Fruit fly (Drosophila melanogaster) whole organism, embryonic: ENCODE data around the gene Surf1.

Source experiments
- C15 ChIP-seq: fragments of 200-800 bp; sonication (Bioruptor generic); IDR thresholded peaks from 3 replicates; pipeline ENCODE4 v1.3.6; 2022; ENCODE audit warnings: missing biosample characterization, missing genetic modification characterization
- CG10274 ChIP-seq: fragments of 200-800 bp; sonication (Bioruptor generic); optimal IDR thresholded peaks from 3 replicates; lab custom pipeline; 2017; ENCODE audit warnings: missing biosample characterization, mild to moderate bottlenecking, missing genetic modification characterization
- CG10321 ChIP-seq: fragments of 200-800 bp; sonication (Bioruptor generic); IDR thresholded peaks from 2 replicates; pipeline ENCODE4 v1.3.6; 2022; ENCODE audit warnings: missing biosample characterization, missing genetic modification characterization
- CG10979 ChIP-seq: fragments of 200-800 bp; sonication (Bioruptor generic); optimal IDR thresholded peaks from 2 replicates; lab custom pipeline; 2018; ENCODE audit warnings: missing biosample characterization, mild to moderate bottlenecking, missing genetic modification characterization, moderate library complexity
- CG12659 ChIP-seq: fragments of 200-800 bp; sonication (Bioruptor generic); optimal IDR thresholded peaks from 3 replicates; lab custom pipeline; 2017; ENCODE audit warnings: mild to moderate bottlenecking, missing biosample characterization, missing genetic modification reagents, missing genetic modification characterization
- CG13287 ChIP-seq: fragments of 200-800 bp; sonication (Bioruptor generic); IDR thresholded peaks from 2 replicates; pipeline ENCODE4 v1.3.6; 2022; ENCODE audit warnings: missing biosample characterization, missing genetic modification characterization; ENCODE audit not compliant: partially characterized antibody
- CG14710 ChIP-seq: fragments of 200-800 bp; sonication (Bioruptor generic); optimal IDR thresholded peaks from 3 replicates; lab custom pipeline; 2019; ENCODE audit warnings: missing biosample characterization, mild to moderate bottlenecking, missing genetic modification characterization, moderate library complexity
- CG17385 ChIP-seq: fragments of 200-800 bp; sonication (Bioruptor generic); optimal IDR thresholded peaks from 3 replicates; lab custom pipeline; 2018; ENCODE audit warnings: missing biosample characterization, mild to moderate bottlenecking, missing genetic modification characterization
- CG18476 ChIP-seq: fragments of 200-800 bp; sonication (Bioruptor generic); optimal IDR thresholded peaks from 2 replicates; lab custom pipeline; 2016; ENCODE audit warnings: missing biosample characterization, mild to moderate bottlenecking, missing genetic modification characterization
- CG18764 ChIP-seq: fragments of 200-800 bp; sonication (Bioruptor generic); optimal IDR thresholded peaks from 3 replicates; lab custom pipeline; 2016; ENCODE audit warnings: missing biosample characterization, missing genetic modification characterization
- CG30403 ChIP-seq: fragments of 200-800 bp; sonication (Bioruptor generic); optimal IDR thresholded peaks from 3 replicates; lab custom pipeline; 2016; ENCODE audit warnings: missing biosample characterization, missing genetic modification characterization
- CG3281 ChIP-seq: fragments of 200-800 bp; sonication (Bioruptor generic); optimal IDR thresholded peaks from 3 replicates; lab custom pipeline; 2017; ENCODE audit warnings: missing biosample characterization, mild to moderate bottlenecking, missing genetic modification characterization
- CG34376 ChIP-seq: fragments of 200-800 bp; sonication (Bioruptor generic); optimal IDR thresholded peaks from 2 replicates; lab custom pipeline; 2018; ENCODE audit warnings: missing biosample characterization, mild to moderate bottlenecking, missing genetic modification characterization
- CG6683 ChIP-seq: fragments of 200-800 bp; sonication (Bioruptor generic); optimal IDR thresholded peaks from 2 replicates; lab custom pipeline; 2017; ENCODE audit warnings: missing biosample characterization, mild to moderate bottlenecking, missing genetic modification characterization, missing genetic modification reagents
- CG8281 ChIP-seq: fragments of 200-800 bp; sonication (Bioruptor generic); optimal IDR thresholded peaks from 2 replicates; lab custom pipeline; 2018; ENCODE audit warnings: missing biosample characterization, mild to moderate bottlenecking, missing genetic modification characterization, moderate library complexity
- CG8388 ChIP-seq: fragments of 200-800 bp; sonication (Bioruptor generic); optimal IDR thresholded peaks from 2 replicates; lab custom pipeline; 2019; ENCODE audit warnings: missing biosample characterization, mild to moderate bottlenecking, missing genetic modification characterization, moderate library complexity
- CG8944 ChIP-seq: fragments of 200-800 bp; sonication (Bioruptor generic); optimal IDR thresholded peaks from 3 replicates; lab custom pipeline; 2016; ENCODE audit warnings: missing biosample characterization, missing genetic modification characterization
- CG9437 ChIP-seq: fragments of 200-800 bp; sonication (Bioruptor generic); optimal IDR thresholded peaks from 2 replicates; lab custom pipeline; 2018; ENCODE audit warnings: missing biosample characterization, mild to moderate bottlenecking, missing genetic modification characterization
- Deaf1 ChIP-seq: fragments of 200-800 bp; optimal IDR thresholded peaks from 3 replicates; lab custom pipeline; 2019; ENCODE audit warnings: missing biosample characterization, mild to moderate bottlenecking, missing genetic modification characterization, moderate library complexity
- Dfd ChIP-seq, 2 experiments: fragments of >200 bp; optimal IDR thresholded peaks; 2 replicates each; lab custom pipeline; 2017; ENCODE audit warnings: missing biosample characterization in 2 of 2, missing genetic modification characterization in 2 of 2
- Dip2 ChIP-seq: fragments of 200-800 bp; sonication (Bioruptor generic); IDR thresholded peaks from 2 replicates; pipeline ENCODE4 v1.3.6; 2022; ENCODE audit warnings: missing biosample characterization, missing genetic modification characterization
- Dll ChIP-seq: fragments of 200-800 bp; sonication (Bioruptor generic); IDR thresholded peaks from 4 replicates; pipeline ENCODE4 v1.3.6; 2022; ENCODE audit warnings: missing biosample characterization, missing genetic modification characterization; ENCODE audit not compliant: partially characterized antibody
- Dp ChIP-seq: fragments of 200-800 bp; sonication (Bioruptor generic); optimal IDR thresholded peaks from 2 replicates; lab custom pipeline; 2018; ENCODE audit warnings: missing biosample characterization, mild to moderate bottlenecking, missing genetic modification characterization, moderate library complexity
- Fer3 ChIP-seq: fragments of 200-800 bp; sonication (Bioruptor generic); optimal IDR thresholded peaks from 2 replicates; lab custom pipeline; 2018; ENCODE audit warnings: missing biosample characterization, mild to moderate bottlenecking, missing genetic modification characterization, moderate library complexity
- Hey ChIP-seq: fragments of 200-800 bp; sonication (Bioruptor generic); optimal IDR thresholded peaks from 3 replicates; lab custom pipeline; 2018; ENCODE audit warnings: missing biosample characterization, mild to moderate bottlenecking, missing genetic modification characterization
- Lhr ChIP-seq: fragments of 200-800 bp; sonication (Bioruptor generic); optimal IDR thresholded peaks from 3 replicates; lab custom pipeline; 2017; ENCODE audit warnings: mild to moderate bottlenecking, missing biosample characterization, missing genetic modification reagents, missing genetic modification characterization
- Max ChIP-seq: fragments of 200-800 bp; sonication (Bioruptor generic); optimal IDR thresholded peaks from 2 replicates; lab custom pipeline; 2016; ENCODE audit warnings: missing biosample characterization, mild to moderate bottlenecking, missing genetic modification characterization
- NC2β ChIP-seq: fragments of 200-800 bp; sonication (Bioruptor generic); optimal IDR thresholded peaks from 2 replicates; lab custom pipeline; 2016; ENCODE audit warnings: missing biosample characterization, missing genetic modification characterization
- PHDP ChIP-seq: fragments of 200-800 bp; sonication (Bioruptor generic); optimal IDR thresholded peaks from 3 replicates; lab custom pipeline; 2018; ENCODE audit warnings: missing biosample characterization, mild to moderate bottlenecking, missing genetic modification characterization, moderate library complexity
- Sox100B ChIP-seq: fragments of 200-800 bp; sonication (Bioruptor generic); optimal IDR thresholded peaks from 3 replicates; lab custom pipeline; 2018; ENCODE audit warnings: missing biosample characterization, mild to moderate bottlenecking, missing genetic modification characterization
- aop ChIP-seq: fragments of 200-800 bp; sonication (Bioruptor generic); IDR thresholded peaks from 2 replicates; pipeline ENCODE4 v1.3.6; 2022; ENCODE audit warnings: missing biosample characterization, missing genetic modification characterization
- bcd ChIP-seq: fragments of 200-800 bp; sonication (Bioruptor generic); optimal IDR thresholded peaks from 2 replicates; lab custom pipeline; 2017; ENCODE audit warnings: missing biosample characterization, mild to moderate bottlenecking, missing genetic modification characterization
- bowl ChIP-seq: fragments of 200-800 bp; sonication (Bioruptor generic); IDR thresholded peaks from 2 replicates; pipeline ENCODE4 v1.3.6; 2022; ENCODE audit warnings: missing biosample characterization, missing genetic modification characterization
- bsh ChIP-seq, 2 experiments: fragments of 200-800 bp; sonication (Bioruptor generic); optimal IDR thresholded peaks; 2 replicates each; lab custom pipeline; 2017 to 2018; ENCODE audit warnings: mild to moderate bottlenecking in 2 of 2, missing biosample characterization in 2 of 2, missing genetic modification characterization in 2 of 2, moderate library complexity in 1 of 2
- chn ChIP-seq: fragments of 200-800 bp; sonication (Bioruptor generic); optimal IDR thresholded peaks from 2 replicates; lab custom pipeline; 2016; ENCODE audit warnings: missing biosample characterization, missing genetic modification characterization
- dmrt99B ChIP-seq: fragments of 200-800 bp; sonication (Bioruptor generic); optimal IDR thresholded peaks from 2 replicates; lab custom pipeline; 2018; ENCODE audit warnings: missing biosample characterization, mild to moderate bottlenecking, missing genetic modification characterization, moderate library complexity
- fd64A ChIP-seq: fragments of 200-800 bp; sonication (Bioruptor generic); optimal IDR thresholded peaks from 3 replicates; lab custom pipeline; 2018; ENCODE audit warnings: missing biosample characterization, mild to moderate bottlenecking, missing genetic modification characterization
- hkb ChIP-seq, 2 experiments: fragments of 200-800 bp in 1 of 2; fragments of >200 bp in 1 of 2; sonication (Bioruptor generic) in 1 of 2; IDR thresholded peaks in 1 of 2; optimal IDR thresholded peaks in 1 of 2; 2 replicates each; pipeline versions ENCODE4 v1.3.6 to Lab custom; 2017 to 2022; ENCODE audit warnings: missing biosample characterization in 1 of 2, missing genetic modification characterization in 1 of 2
- knrl ChIP-seq: fragments of 200-800 bp; sonication (Bioruptor generic); IDR thresholded peaks from 3 replicates; pipeline ENCODE4 v1.3.6; 2022; ENCODE audit warnings: missing biosample characterization, missing genetic modification characterization; ENCODE audit not compliant: partially characterized antibody
- nmo ChIP-seq: fragments of 200-800 bp; sonication (Bioruptor generic); optimal IDR thresholded peaks from 2 replicates; lab custom pipeline; 2018; ENCODE audit warnings: missing biosample characterization, mild to moderate bottlenecking, missing genetic modification characterization, moderate library complexity
- odd ChIP-seq: fragments of 200-800 bp; sonication (Bioruptor generic); optimal IDR thresholded peaks from 2 replicates; lab custom pipeline; 2017; ENCODE audit warnings: missing biosample characterization, mild to moderate bottlenecking, missing genetic modification characterization
- onecut ChIP-seq: fragments of 200-800 bp; sonication (Bioruptor generic); IDR thresholded peaks from 2 replicates; pipeline ENCODE4 v1.3.6; 2022; ENCODE audit warnings: missing biosample characterization, missing genetic modification characterization
- pan ChIP-seq, 4 experiments: fragments of >200 bp in 3 of 4; fragments of 200-800 bp in 1 of 4; sonication (Bioruptor generic) in 1 of 4; optimal IDR thresholded peaks in 3 of 4; IDR thresholded peaks in 1 of 4; 2 replicates each; pipeline versions ENCODE4 v1.3.6 to Lab custom; 2017 to 2022; ENCODE audit warnings: missing biosample characterization in 2 of 4, missing genetic modification characterization in 2 of 4, mixed read lengths in 1 of 4
- pita ChIP-seq: fragments of 200-800 bp; sonication (Bioruptor generic); optimal IDR thresholded peaks from 2 replicates; lab custom pipeline; 2017; ENCODE audit warnings: missing biosample characterization, mild to moderate bottlenecking, missing genetic modification characterization
- pzg ChIP-seq: fragments of 200-800 bp; sonication (Bioruptor generic); optimal IDR thresholded peaks from 3 replicates; lab custom pipeline; 2018; ENCODE audit warnings: missing biosample characterization, mild to moderate bottlenecking, missing genetic modification characterization, moderate library complexity
- scrt ChIP-seq: fragments of 200-800 bp; sonication (Bioruptor generic); optimal IDR thresholded peaks from 2 replicates; lab custom pipeline; 2018; ENCODE audit warnings: missing biosample characterization, mild to moderate bottlenecking, missing genetic modification characterization, moderate library complexity
- stwl ChIP-seq: fragments of 200-800 bp; sonication (Bioruptor generic); optimal IDR thresholded peaks from 3 replicates; lab custom pipeline; 2018; ENCODE audit warnings: missing biosample characterization, mild to moderate bottlenecking, missing genetic modification characterization, moderate library complexity
- ttk ChIP-seq: fragments of 200-800 bp; sonication (Bioruptor generic); IDR thresholded peaks from 2 replicates; pipeline ENCODE4 v2.1.2; 2022; ENCODE audit warnings: missing biosample characterization, missing genetic modification characterization
- vvl ChIP-seq: fragments of 200-800 bp; sonication (Bioruptor generic); IDR thresholded peaks from 2 replicates; pipeline ENCODE4 v1.3.6; 2022; ENCODE audit warnings: missing biosample characterization, missing genetic modification characterization
- wor ChIP-seq: fragments of 200-800 bp; sonication (Bioruptor generic); IDR thresholded peaks from 2 replicates; pipeline ENCODE4 v1.3.6; 2022; ENCODE audit warnings: missing biosample characterization, missing genetic modification characterization

Surf1 gene

dm6 chr3L:6999993-7000392 is 41.8 kb downstream of the Surf1 start (continued):
- TF ChIP-seq CG10274 (GFP tag; lab: Kevin White, UChicago), result no peak
- TF ChIP-seq bowl, result no peak
- no peak for TF ChIP-seq Dp (GFP tag; lab: Kevin White, UChicago)
- TF ChIP-seq ttk, result no peak
- no peak for TF ChIP-seq onecut (GFP tag; lab: Robert Waterston, UW)
- no peak for TF ChIP-seq aop
- TF ChIP-seq CG6683 (GFP tag; lab: Kevin White, UChicago), result no peak
- no peak for TF ChIP-seq CG3281 (GFP tag; lab: Kevin White, UChicago)
- no peak for TF ChIP-seq CG34376 (GFP tag; lab: Kevin White, UChicago)
- no peak for TF ChIP-seq Dll (GFP tag; lab: Robert Waterston, UW)
- no peak for TF ChIP-seq wor (GFP tag; lab: Robert Waterston, UW)
- no peak for TF ChIP-seq Dfd (GFP tag; optimal IDR thresholded peaks at IDR 0.05; lab: Kevin White, UChicago)
- no peak for TF ChIP-seq Max (GFP tag; lab: Kevin White, UChicago)
- TF ChIP-seq CG10321 (GFP tag; lab: Robert Waterston, UW), result no peak
- TF ChIP-seq dmrt99B, result peak; percentile 31
- no peak for TF ChIP-seq knrl
- no peak for TF ChIP-seq CG18476 (GFP tag; lab: Kevin White, UChicago)
- no peak for TF ChIP-seq odd
- TF ChIP-seq bcd (GFP tag; lab: Kevin White, UChicago), result no peak
- no peak for TF ChIP-seq bsh (GFP tag; optimal IDR thresholded peaks at IDR 0.05; lab: Kevin White, UChicago)
- no peak for TF ChIP-seq CG9437
- no peak for TF ChIP-seq Deaf1 (tag; lab: Kevin White, UChicago)
- TF ChIP-seq CG14710 (tag; lab: Kevin White, UChicago), result no peak
- TF ChIP-seq Fer3, result no peak
- TF ChIP-seq stwl, result no peak
- TF ChIP-seq nmo (GFP tag; lab: Kevin White, UChicago), result no peak
- no peak for TF ChIP-seq pita (GFP tag; lab: Kevin White, UChicago)
- TF ChIP-seq pzg (GFP tag; lab: Kevin White, UChicago), result no peak
- TF ChIP-seq NC2β (GFP tag; lab: Kevin White, UChicago), result no peak
- no peak for TF ChIP-seq C15
- TF ChIP-seq fd64A (GFP tag; lab: Kevin White, UChicago), result no peak
- TF ChIP-seq CG17385, result no peak
- TF ChIP-seq CG10979, result no peak
- no peak for TF ChIP-seq Lhr (GFP tag; lab: Kevin White, UChicago)
- TF ChIP-seq Sox100B, result no peak
- no peak for TF ChIP-seq CG18764 (GFP tag; lab: Kevin White, UChicago)
- TF ChIP-seq pan (optimal IDR thresholded peaks at IDR 0.05; lab: Kevin White, UChicago), result no peak
- no peak for TF ChIP-seq pan (GFP tag; optimal IDR thresholded peaks at IDR 0.05 in 1 of 2, IDR thresholded peaks at IDR 0.05 in 1 of 2)
- no peak for TF ChIP-seq CG8281 (tag; lab: Kevin White, UChicago)
- TF ChIP-seq hkb (optimal IDR thresholded peaks at IDR 0.05; lab: Kevin White, UChicago), result no peak
- TF ChIP-seq hkb (GFP tag; IDR thresholded peaks at IDR 0.05; lab: Robert Waterston, UW), result no peak
- TF ChIP-seq CG30403 (GFP tag; lab: Kevin White, UChicago), result no peak
- no peak for TF ChIP-seq Dip2 (GFP tag; lab: Robert Waterston, UW)
- no peak for TF ChIP-seq CG12659 (GFP tag; lab: Kevin White, UChicago)
- no peak for TF ChIP-seq vvl (GFP tag; lab: Robert Waterston, UW)
- no peak for TF ChIP-seq CG8944 (GFP tag; lab: Kevin White, UChicago)
- no peak for TF ChIP-seq CG13287 (GFP tag; lab: Robert Waterston, UW)
- peak; percentile 14 for TF ChIP-seq scrt (GFP tag; lab: Kevin White, UChicago)
- no peak for TF ChIP-seq Hey (tag; lab: Kevin White, UChicago)
- peak; percentile 31 for TF ChIP-seq PHDP (tag; lab: Kevin White, UChicago)
- TF ChIP-seq chn (GFP tag; lab: Kevin White, UChicago), result no peak
- no peak for TF ChIP-seq CG8388 (GFP tag; lab: Kevin White, UChicago)
